Worm (Caenorhabditis elegans) whole organism, young adult: ENCODE results near the gene C26B9.5.

Experiments
- B0019.2 ChIP-seq: fragments of 200-800 bp; sonication (Bioruptor generic); conservative IDR thresholded peaks from 2 replicates; pipeline ENCODE4 v1.3.6; 2022; ENCODE audit warnings: missing genetic modification reagents, missing genetic modification characterization, missing compliant biosample characterization
- F22D6.2 ChIP-seq: sonication (generic microtip); optimal IDR thresholded peaks from 2 replicates; lab custom pipeline; 2016; ENCODE audit warnings: mild to moderate bottlenecking, missing genetic modification characterization, missing compliant biosample characterization
- attf-6 ChIP-seq: fragments of 200-800 bp; sonication (Bioruptor generic); IDR thresholded peaks from 2 replicates; pipeline ENCODE4 v1.3.6; 2022; ENCODE audit warnings: missing genetic modification reagents, missing genetic modification characterization, missing compliant biosample characterization
- egl-44 ChIP-seq: fragments of 200-800 bp; sonication (Bioruptor generic); IDR thresholded peaks from 2 replicates; pipeline ENCODE4 v1.3.6; 2022; ENCODE audit warnings: missing genetic modification reagents, missing genetic modification characterization, missing compliant biosample characterization
- gei-17 ChIP-seq: fragments of 200-800 bp; sonication (Bioruptor generic); optimal IDR thresholded peaks from 2 replicates; lab custom pipeline; 2018; ENCODE audit warnings: mild to moderate bottlenecking, missing genetic modification characterization, missing compliant biosample characterization
- nfya-1 ChIP-seq: sonication (generic microtip); optimal IDR thresholded peaks from 2 replicates; lab custom pipeline; 2017; ENCODE audit warnings: antibody characterized with exemption, missing compliant biosample characterization, missing genetic modification characterization, borderline replicate concordance; ENCODE audit not compliant: insufficient read depth
- snpc-4 ChIP-seq, 5 experiments: fragments of 150-350 bp in 1 of 5; sonication (generic microtip) in 4 of 5; optimal IDR thresholded peaks; 2 replicates each; lab custom pipeline; 2014 to 2018; ENCODE audit warnings: missing genetic modification characterization in 5 of 5, missing biosample characterization in 3 of 5, antibody characterized with exemption in 2 of 5, mild to moderate bottlenecking in 2 of 5, missing compliant biosample characterization in 2 of 5, missing genotype in 2 of 5, moderate library complexity in 2 of 5, missing genetic modification reagents in 1 of 5
- unc-62 ChIP-seq: fragments of 150-350 bp; optimal IDR thresholded peaks from 2 replicates; lab custom pipeline; 2014; ENCODE audit warnings: missing biosample characterization, missing genetic modification reagents, missing genetic modification characterization

ce11 chrX:5297942-5298611 lies 31.2 kb upstream of the C26B9.5 start, which contains the start of gene ift-81:
- TF ChIP-seq unc-62 (no peak), B0019.2 (GFP tag; lab: Robert Waterston, UW) (no peak), nfya-1 (tag; lab: Kevin White, UChicago) (no peak), F22D6.2 (tag; lab: Kevin White, UChicago) (no peak), gei-17 (GFP tag; lab: Kevin White, UChicago) (no peak), attf-6 (no peak), egl-44 (GFP tag; lab: Robert Waterston, UW) (no peak), snpc-4 (GFP tag; optimal IDR thresholded peaks at IDR 0.05; lab: Kevin White, UChicago) (no peak), snpc-4 (tag; optimal IDR thresholded peaks at IDR 0.05; lab: Kevin White, UChicago) (no peak)
